Fruit fly (Drosophila melanogaster) whole organism, embryonic: Measurements from ENCODE around the gene HDAC4.

Experiments
- Abd-B ChIP-seq: fragments of 200-800 bp; sonication (Bioruptor generic); optimal IDR thresholded peaks from 2 replicates; lab custom pipeline; 2018; ENCODE audit warnings: missing biosample characterization, mild to moderate bottlenecking, missing genetic modification characterization, moderate library complexity
- Adf1 ChIP-seq: fragments of 200-800 bp; sonication (Bioruptor generic); IDR thresholded peaks from 2 replicates; pipeline ENCODE4 v1.3.6; 2022; ENCODE audit warnings: missing biosample characterization, missing genetic modification characterization
- Bgb ChIP-seq: fragments of 200-800 bp; sonication (Bioruptor generic); IDR thresholded peaks from 2 replicates; pipeline ENCODE4 v1.3.6; 2022; ENCODE audit warnings: missing biosample characterization, missing genetic modification characterization; ENCODE audit not compliant: partially characterized antibody
- CG10431 ChIP-seq: fragments of 200-800 bp; sonication (Bioruptor generic); optimal IDR thresholded peaks from 3 replicates; lab custom pipeline; 2018; ENCODE audit warnings: missing biosample characterization, mild to moderate bottlenecking, missing genetic modification characterization
- CG12659 ChIP-seq: fragments of 200-800 bp; sonication (Bioruptor generic); optimal IDR thresholded peaks from 3 replicates; lab custom pipeline; 2017; ENCODE audit warnings: mild to moderate bottlenecking, missing biosample characterization, missing genetic modification reagents, missing genetic modification characterization
- CG13424 ChIP-seq: fragments of 200-800 bp; sonication (Bioruptor generic); optimal IDR thresholded peaks from 2 replicates; lab custom pipeline; 2019; ENCODE audit warnings: missing biosample characterization, mild to moderate bottlenecking, missing genetic modification characterization, moderate library complexity
- CG30020 ChIP-seq: fragments of 200-800 bp; optimal IDR thresholded peaks from 2 replicates; lab custom pipeline; 2019; ENCODE audit warnings: missing biosample characterization, mild to moderate bottlenecking, missing genetic modification characterization, moderate library complexity
- CG30403 ChIP-seq: fragments of 200-800 bp; sonication (Bioruptor generic); optimal IDR thresholded peaks from 3 replicates; lab custom pipeline; 2016; ENCODE audit warnings: missing biosample characterization, missing genetic modification characterization
- CG34422 ChIP-seq: fragments of 200-800 bp; sonication (Bioruptor generic); IDR thresholded peaks from 3 replicates; pipeline ENCODE4 v1.3.6; 2022; ENCODE audit warnings: missing biosample characterization, missing genetic modification characterization
- CG3847 ChIP-seq: fragments of 200-800 bp; sonication (Bioruptor generic); IDR thresholded peaks from 2 replicates; pipeline ENCODE4 v1.3.6; 2022; ENCODE audit warnings: missing biosample characterization, missing genetic modification characterization
- CG4360 ChIP-seq: fragments of 200-800 bp; sonication (Bioruptor generic); IDR thresholded peaks from 2 replicates; pipeline ENCODE4 v1.3.6; 2022; ENCODE audit warnings: missing biosample characterization, missing genetic modification characterization
- CG7271 ChIP-seq: fragments of 200-800 bp; sonication (Bioruptor generic); optimal IDR thresholded peaks from 2 replicates; lab custom pipeline; 2018; ENCODE audit warnings: missing biosample characterization, mild to moderate bottlenecking, missing genetic modification characterization, moderate library complexity
- CG8924 ChIP-seq: fragments of 200-800 bp; optimal IDR thresholded peaks from 3 replicates; lab custom pipeline; 2019; ENCODE audit warnings: missing biosample characterization, mild to moderate bottlenecking, missing genetic modification characterization, moderate library complexity
- CG9727 ChIP-seq: fragments of 200-800 bp; sonication (Bioruptor generic); optimal IDR thresholded peaks from 3 replicates; lab custom pipeline; 2017; ENCODE audit warnings: missing biosample characterization, mild to moderate bottlenecking, missing genetic modification characterization
- CG9797 ChIP-seq: fragments of 200-800 bp; sonication (Bioruptor generic); optimal IDR thresholded peaks from 3 replicates; lab custom pipeline; 2018; ENCODE audit warnings: missing biosample characterization, mild to moderate bottlenecking, missing genetic modification characterization
- CG9876 ChIP-seq: fragments of 200-800 bp; sonication (Bioruptor generic); optimal IDR thresholded peaks from 2 replicates; lab custom pipeline; 2016; ENCODE audit warnings: missing biosample characterization, missing genetic modification characterization
- CG9932 ChIP-seq: fragments of 200-800 bp; sonication (Bioruptor generic); IDR thresholded peaks from 2 replicates; pipeline ENCODE4 v1.3.6; 2022; ENCODE audit warnings: missing biosample characterization, missing genetic modification characterization
- Camta ChIP-seq: fragments of 200-800 bp; sonication (Bioruptor generic); optimal IDR thresholded peaks from 2 replicates; lab custom pipeline; 2016; ENCODE audit warnings: missing biosample characterization, missing genetic modification characterization
- CoRest ChIP-seq: fragments of 200-800 bp; sonication (Bioruptor generic); optimal IDR thresholded peaks from 3 replicates; lab custom pipeline; 2018; ENCODE audit warnings: missing biosample characterization, mild to moderate bottlenecking, missing genetic modification characterization, moderate library complexity
- Ets65A ChIP-seq: fragments of 200-800 bp; sonication (Bioruptor generic); peaks from one replicate; lab custom pipeline; 2016; ENCODE audit warnings: missing biosample characterization, missing genetic modification characterization
- HLH4C ChIP-seq: fragments of 200-800 bp; sonication (Bioruptor generic); IDR thresholded peaks from 3 replicates; pipeline ENCODE4 v1.3.6; 2022; ENCODE audit warnings: missing biosample characterization, missing genetic modification characterization; ENCODE audit not compliant: partially characterized antibody
- HLHmδ ChIP-seq: fragments of 200-800 bp; sonication (Bioruptor generic); optimal IDR thresholded peaks from 2 replicates; lab custom pipeline; 2018; ENCODE audit warnings: missing biosample characterization, mild to moderate bottlenecking, missing genetic modification characterization, moderate library complexity
- Hr51 ChIP-seq, 2 experiments: fragments of 200-800 bp; sonication (Bioruptor generic); optimal IDR thresholded peaks; 2 replicates in 1 of 2; 3 replicates in 1 of 2; lab custom pipeline; 2016 to 2018; ENCODE audit warnings: missing biosample characterization in 2 of 2, missing genetic modification characterization in 2 of 2, mild to moderate bottlenecking in 1 of 2, moderate library complexity in 1 of 2
- Lhr ChIP-seq: fragments of 200-800 bp; sonication (Bioruptor generic); optimal IDR thresholded peaks from 3 replicates; lab custom pipeline; 2017; ENCODE audit warnings: mild to moderate bottlenecking, missing biosample characterization, missing genetic modification reagents, missing genetic modification characterization
- MBD-R2 ChIP-seq: fragments of 200-800 bp; sonication (Bioruptor generic); IDR thresholded peaks from 2 replicates; pipeline ENCODE4 v1.3.6; 2022; ENCODE audit warnings: missing biosample characterization, missing genetic modification characterization
- Ravus ChIP-seq: fragments of 200-800 bp; sonication (Bioruptor generic); IDR thresholded peaks from 2 replicates; pipeline ENCODE4 v1.3.6; 2022; ENCODE audit warnings: missing biosample characterization, missing genetic modification characterization
- Sry-δ ChIP-seq: fragments of 200-800 bp; sonication (Bioruptor generic); optimal IDR thresholded peaks from 2 replicates; lab custom pipeline; 2016; ENCODE audit warnings: missing biosample characterization, missing genetic modification characterization
- Stat92E ChIP-seq, 3 experiments: fragments of >200 bp in 2 of 3; fragments of 200-800 bp in 1 of 3; sonication (Bioruptor generic) in 1 of 3; optimal IDR thresholded peaks; 2 replicates each; lab custom pipeline; 2017 to 2019; ENCODE audit warnings: missing biosample characterization in 3 of 3, missing genetic modification characterization in 3 of 3, mild to moderate bottlenecking in 1 of 3, moderate library complexity in 1 of 3
- amos ChIP-seq: fragments of 200-800 bp; sonication (Bioruptor generic); IDR thresholded peaks from 2 replicates; pipeline ENCODE4 v1.3.6; 2022; ENCODE audit warnings: missing biosample characterization, missing genetic modification characterization; ENCODE audit not compliant: partially characterized antibody
- bbx ChIP-seq: fragments of 200-800 bp; sonication (Bioruptor generic); IDR thresholded peaks from 2 replicates; pipeline ENCODE4 v1.3.6; 2022; ENCODE audit warnings: missing biosample characterization, missing genetic modification characterization; ENCODE audit not compliant: partially characterized antibody
- bcd ChIP-seq: fragments of 200-800 bp; sonication (Bioruptor generic); optimal IDR thresholded peaks from 2 replicates; lab custom pipeline; 2017; ENCODE audit warnings: missing biosample characterization, mild to moderate bottlenecking, missing genetic modification characterization
- crol ChIP-seq: fragments of 200-800 bp; sonication (Bioruptor generic); IDR thresholded peaks from 2 replicates; pipeline ENCODE4 v1.3.6; 2022; ENCODE audit warnings: missing biosample characterization, missing genetic modification characterization
- en ChIP-seq: fragments of 200-800 bp; sonication (Bioruptor generic); optimal IDR thresholded peaks from 2 replicates; lab custom pipeline; 2016; ENCODE audit warnings: missing biosample characterization, missing genetic modification characterization
- gem ChIP-seq: fragments of 200-800 bp; sonication (Bioruptor generic); optimal IDR thresholded peaks from 2 replicates; lab custom pipeline; 2019; ENCODE audit warnings: missing biosample characterization, mild to moderate bottlenecking, missing genetic modification characterization, moderate library complexity
- grau ChIP-seq: fragments of 200-800 bp; optimal IDR thresholded peaks from 3 replicates; lab custom pipeline; 2019; ENCODE audit warnings: missing biosample characterization, mild to moderate bottlenecking, missing genetic modification characterization, moderate library complexity
- ham ChIP-seq: fragments of 200-800 bp; sonication (Bioruptor generic); IDR thresholded peaks from 2 replicates; pipeline ENCODE4 v1.3.6; 2022; ENCODE audit warnings: missing biosample characterization, missing genetic modification characterization
- hth ChIP-seq: fragments of >200 bp; optimal IDR thresholded peaks from 2 replicates; lab custom pipeline; 2017; ENCODE audit warnings: inconsistent platforms
- knrl ChIP-seq: fragments of 200-800 bp; sonication (Bioruptor generic); IDR thresholded peaks from 3 replicates; pipeline ENCODE4 v1.3.6; 2022; ENCODE audit warnings: missing biosample characterization, missing genetic modification characterization; ENCODE audit not compliant: partially characterized antibody
- nmo ChIP-seq: fragments of 200-800 bp; sonication (Bioruptor generic); optimal IDR thresholded peaks from 2 replicates; lab custom pipeline; 2018; ENCODE audit warnings: missing biosample characterization, mild to moderate bottlenecking, missing genetic modification characterization, moderate library complexity
- pita ChIP-seq: fragments of 200-800 bp; sonication (Bioruptor generic); optimal IDR thresholded peaks from 2 replicates; lab custom pipeline; 2017; ENCODE audit warnings: missing biosample characterization, mild to moderate bottlenecking, missing genetic modification characterization
- pzg ChIP-seq: fragments of 200-800 bp; sonication (Bioruptor generic); optimal IDR thresholded peaks from 3 replicates; lab custom pipeline; 2018; ENCODE audit warnings: missing biosample characterization, mild to moderate bottlenecking, missing genetic modification characterization, moderate library complexity
- slp2 ChIP-seq: fragments of 200-800 bp; sonication (Bioruptor generic); optimal IDR thresholded peaks from 2 replicates; lab custom pipeline; 2016; ENCODE audit warnings: missing biosample characterization, missing genetic modification characterization
- sna ChIP-seq: fragments of 200-800 bp; sonication (Bioruptor generic); IDR thresholded peaks from 2 replicates; pipeline ENCODE4 v1.3.6; 2022; ENCODE audit warnings: missing biosample characterization, missing genetic modification characterization; ENCODE audit not compliant: partially characterized antibody
- sob ChIP-seq: fragments of 200-800 bp; sonication (Bioruptor generic); IDR thresholded peaks from 2 replicates; pipeline ENCODE4 v1.3.6; 2022; ENCODE audit warnings: missing biosample characterization, missing genetic modification characterization
- stwl ChIP-seq: fragments of 200-800 bp; sonication (Bioruptor generic); optimal IDR thresholded peaks from 3 replicates; lab custom pipeline; 2018; ENCODE audit warnings: missing biosample characterization, mild to moderate bottlenecking, missing genetic modification characterization, moderate library complexity
- unc-4 ChIP-seq: fragments of 200-800 bp; sonication (Bioruptor generic); IDR thresholded peaks from 2 replicates; pipeline ENCODE4 v1.3.6; 2022; ENCODE audit warnings: missing biosample characterization, missing genetic modification characterization; ENCODE audit not compliant: partially characterized antibody
- vnd ChIP-seq: fragments of 200-800 bp; sonication (Bioruptor generic); IDR thresholded peaks from 3 replicates; pipeline ENCODE4 v1.3.6; 2022; ENCODE audit warnings: missing biosample characterization, missing genetic modification characterization; ENCODE audit not compliant: partially characterized antibody
- yki ChIP-seq: fragments of >200 bp; optimal IDR thresholded peaks from 3 replicates; lab custom pipeline; 2018

HDAC4 gene

DNA sequence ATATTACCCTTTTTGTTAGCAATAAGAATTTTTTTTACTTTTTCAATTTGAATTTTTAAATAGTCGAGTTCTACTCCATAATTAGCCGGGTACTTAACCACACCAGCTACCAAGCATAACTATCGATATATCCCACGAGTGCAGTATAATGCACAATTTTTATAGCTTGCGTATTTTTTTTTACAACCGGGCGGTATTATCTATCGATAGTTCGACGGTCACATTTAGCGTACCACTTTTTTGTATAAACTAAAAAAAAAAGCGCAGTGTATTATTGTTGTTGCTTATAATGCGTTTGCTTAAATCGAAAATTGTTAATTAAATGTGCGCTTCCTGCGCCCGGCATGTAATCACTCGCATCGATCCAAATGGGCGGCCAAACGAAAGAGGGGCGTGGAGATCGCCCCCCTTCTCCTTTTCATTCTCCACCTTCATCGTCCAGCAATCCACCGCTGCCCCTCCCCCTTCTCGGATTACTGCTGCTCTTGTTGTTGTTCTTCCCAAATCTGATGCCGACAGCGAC is 2.5 kb upstream of the HDAC4 start, which contains the start of gene Remo (continued):
- TF ChIP-seq MBD-R2 (GFP tag; lab: Robert Waterston, UW) (peak; percentile 52; the same call in 1 of the 2 replicates), vnd (GFP tag; lab: Robert Waterston, UW) (peak; percentile 61; the same call in 2 of the 3 replicates), bbx (GFP tag; lab: Robert Waterston, UW) (peak; percentile 68), Abd-B (GFP tag; lab: Kevin White, UChicago) (peak; percentile 92), bcd (GFP tag; lab: Kevin White, UChicago) (peak; percentile 72), grau (no peak), Hr51 (GFP tag; optimal IDR thresholded peaks at IDR 0.05; lab: Kevin White, UChicago) (no peak), CG34422 (GFP tag; lab: Robert Waterston, UW) (peak; percentile 64; the same call in 2 of the 3 replicates), Stat92E (GFP tag; optimal IDR thresholded peaks at IDR 0.05; lab: Kevin White, UChicago) (no peak), nmo (peak; percentile 59), CoRest (tag; lab: Kevin White, UChicago) (peak; percentile 39), stwl (tag; lab: Kevin White, UChicago) (peak; percentile 32), unc-4 (GFP tag; lab: Robert Waterston, UW) (peak; percentile 82), CG7271 (no peak), slp2 (GFP tag; lab: Kevin White, UChicago) (no peak), CG30020 (tag; lab: Kevin White, UChicago) (no peak), Sry-δ (GFP tag; lab: Kevin White, UChicago) (peak; percentile 86), CG9932 (peak; percentile 15; the same call in 1 of the 2 replicates), CG9876 (GFP tag; lab: Kevin White, UChicago) (no peak), Adf1 (peak; percentile 86), yki (lab: Kevin White, UChicago) (no peak), Ravus (GFP tag; lab: Robert Waterston, UW) (no peak), CG9797 (GFP tag; lab: Kevin White, UChicago) (peak; percentile 78), CG8924 (tag; lab: Kevin White, UChicago) (peak; percentile 46), CG3847 (GFP tag; lab: Robert Waterston, UW) (peak; percentile 49; the same call in 1 of the 2 replicates), CG13424 (no peak), HLHmδ (GFP tag; lab: Kevin White, UChicago) (no peak), Lhr (GFP tag; lab: Kevin White, UChicago) (peak; percentile 73), pita (GFP tag; lab: Kevin White, UChicago) (peak; percentile 78), CG4360 (peak; percentile 89), amos (GFP tag; lab: Robert Waterston, UW) (peak; percentile 84)

DNA sequence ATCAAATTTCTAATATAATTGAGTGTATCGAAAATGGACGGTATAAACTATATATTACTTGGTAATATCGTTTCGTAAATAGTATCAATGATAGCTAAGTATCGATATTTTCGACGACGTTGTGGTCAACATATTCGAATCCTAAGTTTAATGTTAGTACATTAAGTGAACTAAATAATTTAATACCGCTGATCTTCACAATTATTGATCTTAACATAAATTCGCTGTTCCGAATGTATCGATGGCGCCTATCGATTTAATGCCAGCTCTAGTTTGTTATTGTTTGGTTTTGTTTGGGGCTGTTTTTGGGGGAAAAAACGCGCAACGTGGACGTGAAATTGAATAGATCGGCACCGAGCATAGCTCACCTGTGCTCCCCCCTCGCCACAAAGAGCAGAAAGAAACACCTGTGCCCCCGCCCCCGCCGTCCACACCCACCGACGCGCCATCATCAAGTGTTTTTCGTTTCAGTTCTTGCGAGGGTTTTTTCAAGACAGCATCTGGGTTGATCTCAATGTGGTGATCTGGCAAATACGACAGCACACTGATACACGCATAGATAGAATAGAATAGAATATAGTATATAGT is 411 bp upstream of the HDAC4 start:
- TF ChIP-seq en (GFP tag; lab: Kevin White, UChicago) (no peak), CG30403 (GFP tag; lab: Kevin White, UChicago) (no peak), Ets65A (peak; percentile 20), HLH4C (GFP tag; lab: Robert Waterston, UW) (peak; percentile 64; the same call in 1 of the 3 replicates), pzg (GFP tag; lab: Kevin White, UChicago) (peak; percentile 24), sna (GFP tag; lab: Robert Waterston, UW) (0 out of 2 replicates have a peak, but pooled peaks have one; percentile 41), ham (GFP tag; lab: Robert Waterston, UW) (no peak), Bgb (GFP tag; lab: Robert Waterston, UW) (no peak), hth (lab: Kevin White, UChicago) (no peak), unc-4 (GFP tag; lab: Robert Waterston, UW) (peak; percentile 65; the same call in 1 of the 2 replicates), crol (GFP tag; lab: Robert Waterston, UW) (peak; percentile 83), CG10431 (GFP tag; lab: Kevin White, UChicago) (no peak), Camta (no peak), knrl (GFP tag; lab: Robert Waterston, UW) (peak; percentile 58; the same call in 2 of the 3 replicates), gem (no peak), CG9727 (peak; percentile 15), CG12659 (GFP tag; lab: Kevin White, UChicago) (peak; percentile 42), MBD-R2 (GFP tag; lab: Robert Waterston, UW) (peak; percentile 26; the same call in 1 of the 2 replicates), sob (GFP tag; lab: Robert Waterston, UW) (no peak)
